Worm (Caenorhabditis elegans) whole organism, young adult: ENCODE data around the gene ape-1.

Experiments
- B0261.1 ChIP-seq: sonication (generic microtip); optimal IDR thresholded peaks from 2 replicates; lab custom pipeline; 2016; ENCODE audit warnings: mild to moderate bottlenecking, missing genetic modification characterization, moderate library complexity, missing compliant biosample characterization
- F10E7.11 ChIP-seq: sonication (generic microtip); optimal IDR thresholded peaks from 2 replicates; lab custom pipeline; 2017; ENCODE audit warnings: mild to moderate bottlenecking, missing genetic modification characterization, moderate library complexity, missing compliant biosample characterization
- F22D6.2 ChIP-seq: sonication (generic microtip); optimal IDR thresholded peaks from 2 replicates; lab custom pipeline; 2016; ENCODE audit warnings: mild to moderate bottlenecking, missing genetic modification characterization, missing compliant biosample characterization
- F23B12.7 ChIP-seq: sonication (generic microtip); optimal IDR thresholded peaks from 2 replicates; lab custom pipeline; 2017; ENCODE audit warnings: missing genetic modification characterization, mild to moderate bottlenecking, missing compliant biosample characterization, antibody characterized with exemption, moderate library complexity; ENCODE audit not compliant: insufficient read depth
- F52B5.7 ChIP-seq: sonication (generic microtip); optimal IDR thresholded peaks from 2 replicates; lab custom pipeline; 2016; ENCODE audit warnings: mild to moderate bottlenecking, missing genetic modification characterization, missing compliant biosample characterization
- F57A8.1 ChIP-seq: fragments of 200-800 bp; sonication (Bioruptor generic); optimal IDR thresholded peaks from 2 replicates; lab custom pipeline; 2018; ENCODE audit warnings: mild to moderate bottlenecking, missing genetic modification characterization, moderate library complexity, missing compliant biosample characterization
- Y67H2A.10 ChIP-seq: fragments of 200-800 bp; sonication (Bioruptor generic); conservative IDR thresholded peaks from 2 replicates; pipeline ENCODE4 v1.3.6; 2022; ENCODE audit warnings: missing genetic modification reagents, missing genetic modification characterization, missing compliant biosample characterization
- cebp-1 ChIP-seq, 2 experiments: fragments of 200-800 bp in 1 of 2; sonication (Bioruptor generic) in 1 of 2; sonication (generic microtip) in 1 of 2; IDR thresholded peaks in 1 of 2; optimal IDR thresholded peaks in 1 of 2; 2 replicates each; pipeline versions ENCODE4 v1.3.6 to Lab custom; 2017 to 2022; ENCODE audit warnings: missing compliant biosample characterization in 2 of 2, missing genetic modification characterization in 2 of 2, mild to moderate bottlenecking in 1 of 2, missing genetic modification reagents in 1 of 2, moderate library complexity in 1 of 2
- ceh-79 ChIP-seq: sonication (generic microtip); optimal IDR thresholded peaks from 2 replicates; lab custom pipeline; 2017; ENCODE audit warnings: mild to moderate bottlenecking, missing genetic modification characterization, missing compliant biosample characterization
- ceh-91 ChIP-seq: fragments of 200-800 bp; sonication (Bioruptor generic); IDR thresholded peaks from 2 replicates; pipeline ENCODE4 v1.3.6; 2022; ENCODE audit warnings: missing genetic modification reagents, missing genetic modification characterization, missing compliant biosample characterization
- chd-7 ChIP-seq: sonication (generic microtip); optimal IDR thresholded peaks from 2 replicates; lab custom pipeline; 2016; ENCODE audit warnings: mild to moderate bottlenecking, missing genetic modification characterization, moderate library complexity, missing compliant biosample characterization
- ekl-4 ChIP-seq: fragments of 200-800 bp; sonication (Bioruptor generic); IDR thresholded peaks from 2 replicates; pipeline ENCODE4 v1.3.6; 2022; ENCODE audit warnings: missing genetic modification reagents, missing genetic modification characterization, missing compliant biosample characterization
- him-1 ChIP-seq: sonication (generic microtip); optimal IDR thresholded peaks from 2 replicates; lab custom pipeline; 2016; ENCODE audit warnings: missing genotype, missing genetic modification reagents, missing genetic modification characterization, missing compliant biosample characterization
- hlh-12 ChIP-seq: sonication (generic microtip); optimal IDR thresholded peaks from 2 replicates; lab custom pipeline; 2016; ENCODE audit warnings: missing genetic modification characterization, missing compliant biosample characterization
- hlh-26 ChIP-seq: fragments of 200-800 bp; sonication (Bioruptor generic); conservative IDR thresholded peaks from 2 replicates; pipeline ENCODE4 v1.3.6; 2022; ENCODE audit warnings: missing genetic modification reagents, missing genetic modification characterization, missing compliant biosample characterization
- lag-1 ChIP-seq: fragments of 200-800 bp; sonication (Bioruptor generic); IDR thresholded peaks from 2 replicates; pipeline ENCODE4 v1.3.6; 2022; ENCODE audit warnings: missing genetic modification reagents, missing genetic modification characterization, missing compliant biosample characterization
- lin-26 ChIP-seq: fragments of 200-800 bp; sonication (Bioruptor generic); IDR thresholded peaks from 2 replicates; pipeline ENCODE4 v1.3.6; 2022; ENCODE audit warnings: missing genetic modification reagents, missing genetic modification characterization, missing compliant biosample characterization
- lin-40 ChIP-seq: sonication (generic microtip); optimal IDR thresholded peaks from 2 replicates; lab custom pipeline; 2016; ENCODE audit warnings: missing genetic modification characterization, mild to moderate bottlenecking, missing compliant biosample characterization, missing genotype, missing genetic modification reagents
- lsl-1 ChIP-seq: fragments of 200-800 bp; sonication (Bioruptor generic); optimal IDR thresholded peaks from 2 replicates; lab custom pipeline; 2018; ENCODE audit warnings: mild to moderate bottlenecking, missing genetic modification characterization, moderate library complexity, missing compliant biosample characterization
- madf-3 ChIP-seq: fragments of 200-800 bp; sonication (Bioruptor generic); IDR thresholded peaks from 2 replicates; pipeline ENCODE4 v1.3.6; 2022; ENCODE audit warnings: missing genetic modification reagents, missing genetic modification characterization, missing compliant biosample characterization
- madf-6 ChIP-seq: fragments of 200-800 bp; sonication (Bioruptor generic); IDR thresholded peaks from 2 replicates; pipeline ENCODE4 v1.3.6; 2022; ENCODE audit warnings: missing genetic modification reagents, missing genetic modification characterization, missing compliant biosample characterization
- madf-8 ChIP-seq: fragments of 200-800 bp; sonication (Bioruptor generic); conservative IDR thresholded peaks from 2 replicates; pipeline ENCODE4 v1.3.6; 2022; ENCODE audit warnings: missing genetic modification reagents, missing genetic modification characterization, missing compliant biosample characterization
- mel-28 ChIP-seq: sonication (generic microtip); optimal IDR thresholded peaks from 2 replicates; lab custom pipeline; 2016; ENCODE audit warnings: borderline replicate concordance, mild to moderate bottlenecking, missing genetic modification characterization, missing compliant biosample characterization
- nfya-2 ChIP-seq: fragments of 200-800 bp; sonication (Bioruptor generic); IDR thresholded peaks from 2 replicates; pipeline ENCODE4 v1.3.6; 2022; ENCODE audit warnings: missing genetic modification reagents, missing genetic modification characterization, missing compliant biosample characterization
- rcor-1 ChIP-seq: fragments of 200-800 bp; sonication (Bioruptor generic); IDR thresholded peaks from 2 replicates; pipeline ENCODE4 v1.3.6; 2022; ENCODE audit warnings: missing genetic modification reagents, missing genetic modification characterization, missing compliant biosample characterization
- sdz-38 ChIP-seq: sonication (generic microtip); optimal IDR thresholded peaks from 2 replicates; lab custom pipeline; 2016; ENCODE audit warnings: missing genotype, missing genetic modification characterization, missing compliant biosample characterization
- somi-1 ChIP-seq: fragments of 200-800 bp; sonication (Bioruptor generic); optimal IDR thresholded peaks from 2 replicates; lab custom pipeline; 2018; ENCODE audit warnings: mild to moderate bottlenecking, missing genetic modification characterization, missing compliant biosample characterization
- tbp1 ChIP-seq: fragments of 200-800 bp; sonication (Bioruptor generic); optimal IDR thresholded peaks from 2 replicates; lab custom pipeline; 2018; ENCODE audit warnings: mild to moderate bottlenecking, missing genetic modification characterization, missing compliant biosample characterization
- unc-130 ChIP-seq: sonication (generic microtip); optimal IDR thresholded peaks from 2 replicates; lab custom pipeline; 2016; ENCODE audit warnings: missing genetic modification reagents, missing genetic modification characterization, missing compliant biosample characterization
- ztf-25 ChIP-seq: fragments of 200-800 bp; sonication (Bioruptor generic); IDR thresholded peaks from 2 replicates; pipeline ENCODE4 v1.3.6; 2022; ENCODE audit warnings: missing genetic modification reagents, missing genetic modification characterization, missing compliant biosample characterization
- ztf-3 ChIP-seq: fragments of 200-800 bp; sonication (Bioruptor generic); optimal IDR thresholded peaks from 2 replicates; lab custom pipeline; 2018; ENCODE audit warnings: mild to moderate bottlenecking, missing genetic modification characterization, missing compliant biosample characterization

The ape-1 gene

ce11 chrV:11676498-11676897, 760 bp downstream of the ape-1 start:
- TF ChIP-seq F52B5.7 (tag; lab: Kevin White, UChicago) (no peak), lin-40 (tag; lab: Kevin White, UChicago) (peak; percentile 20)

DNA sequence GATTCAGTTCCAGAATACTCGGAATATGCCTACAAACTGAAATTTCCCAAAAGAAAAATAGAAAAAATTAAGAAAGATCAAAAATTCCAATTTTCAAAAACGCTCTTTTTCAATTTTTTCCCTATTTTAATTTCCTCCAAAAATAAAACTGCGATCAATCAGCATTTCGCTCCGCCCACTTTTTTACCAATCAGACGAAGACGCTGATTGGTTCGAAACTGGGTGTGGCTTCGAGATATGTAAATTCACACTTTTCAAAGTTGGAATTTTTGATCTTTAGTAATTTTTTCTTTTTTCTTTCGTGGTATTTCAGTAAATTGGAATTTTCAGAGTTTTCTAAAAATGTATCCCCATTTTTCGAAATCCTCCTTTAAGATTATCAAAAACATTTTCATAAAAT, 1.3 kb downstream of the ape-1 start:
- TF ChIP-seq ceh-91 (GFP tag; lab: Robert Waterston, UW), result no peak
- TF ChIP-seq lin-26 (GFP tag; lab: Robert Waterston, UW), result no peak
- TF ChIP-seq madf-8 (GFP tag; lab: Robert Waterston, UW), result no peak
- no peak for TF ChIP-seq nfya-2
- TF ChIP-seq F10E7.11 (tag; lab: Kevin White, UChicago), result no peak
- no peak for TF ChIP-seq unc-130 (GFP tag; lab: Kevin White, UChicago)
- no peak for TF ChIP-seq madf-6 (GFP tag; lab: Robert Waterston, UW)
- no peak for TF ChIP-seq chd-7 (tag; lab: Kevin White, UChicago)
- no peak for TF ChIP-seq lsl-1 (GFP tag; lab: Kevin White, UChicago)
- no peak for TF ChIP-seq ztf-25 (GFP tag; lab: Robert Waterston, UW)
- TF ChIP-seq sdz-38, result no peak
- no peak for TF ChIP-seq F22D6.2 (tag; lab: Kevin White, UChicago)
- TF ChIP-seq ceh-79, result no peak
- TF ChIP-seq ekl-4 (GFP tag; lab: Robert Waterston, UW), result no peak
- TF ChIP-seq F57A8.1 (GFP tag; lab: Kevin White, UChicago), result no peak
- TF ChIP-seq Y67H2A.10 (GFP tag; lab: Robert Waterston, UW), result no peak
- TF ChIP-seq mel-28 (tag; lab: Kevin White, UChicago), result no peak

DNA sequence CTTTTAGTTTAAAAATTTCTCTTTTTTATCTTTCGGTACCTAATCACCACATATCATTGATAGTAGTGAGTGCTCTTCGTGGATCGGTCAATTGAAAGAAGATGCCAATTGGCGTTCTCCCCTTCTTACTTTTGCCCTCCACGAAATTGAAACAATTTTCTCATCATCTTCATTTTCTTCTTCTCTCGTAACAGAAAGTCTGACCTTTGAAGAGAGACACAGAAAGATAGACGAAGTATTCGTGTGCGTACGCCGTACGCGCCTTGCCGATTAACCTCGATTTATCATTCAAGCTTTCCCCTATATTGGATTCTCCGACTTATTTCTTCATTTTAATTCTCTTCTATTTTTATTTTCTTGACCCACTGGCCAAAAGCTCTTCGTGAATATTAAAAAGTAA, 1.8 kb downstream of the ape-1 start:
- TF ChIP-seq rcor-1 (GFP tag; lab: Robert Waterston, UW) (no peak), ztf-3 (GFP tag; lab: Kevin White, UChicago) (no peak), lag-1 (no peak), B0261.1 (tag; lab: Kevin White, UChicago) (no peak), him-1 (tag; lab: Kevin White, UChicago) (no peak), hlh-12 (no peak), somi-1 (GFP tag; lab: Kevin White, UChicago) (no peak), F23B12.7 (no peak), hlh-26 (GFP tag; lab: Robert Waterston, UW) (no peak)

ce11 chrV:11680519-11681203, 4.9 kb downstream of the ape-1 start:
- TF ChIP-seq madf-3 (GFP tag; lab: Robert Waterston, UW), result no peak

DNA sequence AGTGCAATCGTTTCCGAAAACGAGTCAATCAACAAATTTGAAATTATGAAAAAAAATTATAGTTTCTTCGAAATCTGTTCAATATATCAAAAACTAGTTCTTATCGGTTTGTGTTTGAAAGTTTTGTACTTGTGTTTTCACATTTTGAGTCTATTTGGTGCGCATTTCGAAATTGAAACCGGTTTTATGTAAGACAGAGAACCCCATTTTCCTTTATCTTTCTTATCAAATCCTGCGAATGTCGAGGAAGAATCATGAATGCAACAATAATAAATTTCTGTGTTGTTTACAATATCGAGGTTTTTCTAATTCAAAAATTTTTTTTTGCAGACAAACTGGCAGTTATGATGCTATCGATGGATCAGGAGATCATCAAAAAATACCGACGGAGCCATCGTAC, 7.1 kb downstream of the ape-1 start:
- TF ChIP-seq sdz-38, result no peak
- no peak for TF ChIP-seq tbp1 (GFP tag; lab: Kevin White, UChicago)
- no peak for TF ChIP-seq cebp-1 (GFP tag; IDR thresholded peaks at IDR 0.05; lab: Robert Waterston, UW)
- peak; percentile 8 for TF ChIP-seq cebp-1 (tag; optimal IDR thresholded peaks at IDR 0.05; lab: Kevin White, UChicago)
- TF ChIP-seq, all 124 proteins: peak for 1
